Worm (Caenorhabditis elegans): ENCODE measurements around the gene dgn-3.

The dgn-3 gene

DNA sequence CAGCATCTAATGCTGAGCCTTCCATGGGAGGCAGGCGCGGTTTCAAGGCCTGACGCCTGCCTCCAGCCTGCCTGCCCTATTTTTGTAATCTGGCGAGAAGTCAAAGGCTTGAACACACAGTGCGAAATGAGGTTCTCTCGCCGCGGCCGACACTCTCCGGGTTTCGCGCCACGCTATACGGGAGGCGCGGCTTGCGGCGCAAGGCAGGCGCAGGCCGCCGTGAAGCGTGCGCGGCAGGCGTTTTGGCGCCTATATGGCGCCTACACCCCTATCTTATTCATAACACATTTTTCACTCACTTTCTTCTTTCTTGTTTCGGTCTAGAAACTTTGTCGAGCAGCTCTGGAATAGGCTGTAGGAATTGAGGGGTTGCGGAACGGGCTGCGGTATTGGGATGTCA, 26.6 kb upstream of the dgn-3 start:
- TF ChIP-seq ama-1 (optimal IDR thresholded peaks at IDR 0.05) (no peak), ztf-1 (GFP tag; conservative IDR thresholded peaks at IDR 0.05) (no peak), nhr-23 (tag; optimal IDR thresholded peaks at IDR 0.05) (no peak), lsy-2 (tag; optimal IDR thresholded peaks at IDR 0.05) (no peak), nhr-12 (tag; optimal IDR thresholded peaks at IDR 0.05) (no peak), nhr-25 (tag; optimal IDR thresholded peaks at IDR 0.05) (no peak), ZK546.5 (tag; optimal IDR thresholded peaks at IDR 0.05) (no peak), nhr-11 (tag; optimal IDR thresholded peaks at IDR 0.05) (no peak), nhr-21 (tag; optimal IDR thresholded peaks at IDR 0.05) (no peak), sma-3 (GFP tag; optimal IDR thresholded peaks at IDR 0.05) (no peak), unc-62 (GFP tag; optimal IDR thresholded peaks at IDR 0.05) (no peak)

DNA sequence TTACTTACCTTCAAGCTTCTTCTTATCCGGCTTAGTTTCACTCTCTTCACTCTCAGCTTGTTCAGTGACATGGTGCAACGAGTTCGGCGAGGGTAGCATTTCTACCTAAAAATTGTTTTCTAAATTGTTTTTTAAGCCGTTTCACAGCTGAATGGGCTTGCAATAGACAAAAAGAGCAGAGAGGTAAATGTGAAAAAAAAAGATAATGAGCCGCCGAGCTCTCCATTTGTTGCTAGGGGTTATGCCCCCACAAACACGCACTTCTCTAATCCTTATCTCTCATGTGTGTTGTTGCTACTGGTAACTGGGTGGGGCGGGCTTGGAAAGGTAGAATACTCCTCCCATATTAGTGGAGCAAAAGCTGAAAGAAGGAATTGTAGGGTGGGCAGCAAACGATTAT, 25.8 kb upstream of the dgn-3 start, which contains the start of gene C36C9.5:
TSS of gene C36C9.5 (minus strand) at position 101 of the 400 bp plus-strand sequence.
- TF ChIP-seq elt-3 (tag; optimal IDR thresholded peaks at IDR 0.05) (no peak), skn-1 (tag; optimal IDR thresholded peaks at IDR 0.05) (no peak), blmp-1 (tag; optimal IDR thresholded peaks at IDR 0.05; ENCODE audit: insufficient read depth) (no peak), crh-2 (tag; optimal IDR thresholded peaks at IDR 0.05) (no peak), F13H6.1 (tag; optimal IDR thresholded peaks at IDR 0.05) (no peak), nhr-129 (tag; optimal IDR thresholded peaks at IDR 0.05) (no peak), mbf-1 (tag; optimal IDR thresholded peaks at IDR 0.05) (no peak), mab-5 (tag; optimal IDR thresholded peaks at IDR 0.05) (no peak), lin-39 (tag; optimal IDR thresholded peaks at IDR 0.05) (no peak), aly-2 (tag; optimal IDR thresholded peaks at IDR 0.05) (no peak), nhr-6 (tag; optimal IDR thresholded peaks at IDR 0.05) (no peak), ama-1 (optimal IDR thresholded peaks at IDR 0.05) (no peak), nhr-11 (tag; optimal IDR thresholded peaks at IDR 0.05) (no peak), nhr-21 (tag; optimal IDR thresholded peaks at IDR 0.05) (no peak)

DNA sequence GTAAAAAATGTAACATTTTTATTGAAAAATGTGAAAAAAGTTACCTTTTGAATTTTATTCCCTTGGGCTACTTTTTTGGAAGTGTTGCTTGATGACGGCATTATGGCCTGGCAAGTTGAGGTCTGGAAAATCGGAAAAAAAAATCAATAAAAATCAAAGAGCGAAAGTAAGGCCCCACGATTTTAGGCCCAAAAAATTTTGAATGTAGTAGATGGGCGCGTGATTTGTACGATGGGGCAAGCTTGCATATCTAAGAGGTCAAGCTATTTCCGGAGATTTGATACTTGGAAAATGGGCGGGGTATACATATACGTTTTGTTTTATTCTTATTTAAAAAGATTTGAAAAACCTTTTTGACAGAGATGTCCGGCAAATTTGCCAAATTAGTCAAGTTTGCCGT, 23.1 kb upstream of the dgn-3 start, which contains the start of gene F07G6.5:
TSS of gene F07G6.5 (minus strand) at position 101 of the 400 bp plus-strand sequence.
- no peak for TF ChIP-seq lin-39 (tag; optimal IDR thresholded peaks at IDR 0.05)
- no peak for TF ChIP-seq nhr-129 (tag; optimal IDR thresholded peaks at IDR 0.05)
- TF ChIP-seq nhr-237 (tag; optimal IDR thresholded peaks at IDR 0.05): no peak
- no peak for TF ChIP-seq nhr-25 (tag; optimal IDR thresholded peaks at IDR 0.05)
- TF ChIP-seq Y55F3AM.14 (GFP tag; optimal IDR thresholded peaks at IDR 0.05): no peak
- TF ChIP-seq fos-1 (tag; optimal IDR thresholded peaks at IDR 0.05): no peak
- no peak for TF ChIP-seq ama-1 (optimal IDR thresholded peaks at IDR 0.05)
- no peak for TF ChIP-seq nhr-21 (tag; optimal IDR thresholded peaks at IDR 0.05)
- no peak for TF ChIP-seq ztf-1 (GFP tag; conservative IDR thresholded peaks at IDR 0.05)
- no peak for TF ChIP-seq mdl-1 (tag; optimal IDR thresholded peaks at IDR 0.05)
- no peak for TF ChIP-seq nhr-11 (tag; optimal IDR thresholded peaks at IDR 0.05)
- TF ChIP-seq blmp-1 (tag; optimal IDR thresholded peaks at IDR 0.05; ENCODE audit: insufficient read depth): no peak
- no peak for TF ChIP-seq C34F6.9 (tag; optimal IDR thresholded peaks at IDR 0.05)
- TF ChIP-seq lin-11 (tag; optimal IDR thresholded peaks at IDR 0.05): no peak
- no peak for TF ChIP-seq lin-13 (GFP tag; optimal IDR thresholded peaks at IDR 0.05)
- TF ChIP-seq unc-39 (tag; optimal IDR thresholded peaks at IDR 0.05): no peak

DNA sequence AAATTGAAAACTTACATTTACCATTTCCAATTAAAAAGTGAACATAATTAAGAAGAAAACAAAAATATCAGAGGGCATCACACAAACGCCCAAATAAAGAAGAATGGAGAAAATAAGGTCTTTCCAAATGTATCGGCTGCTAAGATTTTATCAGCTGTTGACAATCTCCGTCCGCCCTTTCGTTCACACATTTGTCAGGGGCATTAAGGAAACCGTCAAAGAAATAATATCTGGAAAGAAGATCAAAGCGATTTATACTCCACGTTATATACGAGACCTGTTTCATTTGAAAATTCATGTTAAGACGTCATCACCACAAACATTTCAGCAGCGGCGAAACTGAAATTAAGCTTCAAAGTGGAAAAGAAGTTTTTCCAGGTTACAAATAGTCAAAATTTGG, 17.1 kb upstream of the dgn-3 start, which contains the start of gene fbxa-52:
TSS of gene fbxa-52 (minus strand) at position 101 of the 400 bp plus-strand sequence.
- no peak for TF ChIP-seq R02D3.7 (tag; optimal IDR thresholded peaks at IDR 0.05)

DNA sequence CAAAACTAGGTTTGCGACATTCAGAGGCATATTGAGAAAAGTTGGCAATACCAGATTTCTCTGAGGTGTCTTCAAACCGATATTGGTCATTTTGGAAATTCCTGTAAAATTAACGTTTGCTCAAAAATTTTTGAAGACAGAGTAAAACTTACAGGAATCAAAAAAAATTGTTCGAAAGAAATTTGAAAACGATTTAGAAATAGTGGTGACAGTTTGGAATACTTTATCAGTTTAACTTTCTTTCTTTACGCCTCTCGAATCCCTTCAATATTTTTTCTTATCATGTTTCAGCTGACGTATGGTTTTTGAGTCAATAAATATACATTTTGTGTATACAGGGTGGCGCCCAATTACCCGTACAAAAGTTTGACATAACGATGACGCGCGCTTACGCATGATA, 11.2 kb upstream of the dgn-3 start, which contains the start of gene fbxa-53:
TSS of gene fbxa-53 (minus strand) at position 101 of the 400 bp plus-strand sequence.
- no peak for TF ChIP-seq nhr-10 (tag; optimal IDR thresholded peaks at IDR 0.05)
- TF ChIP-seq zag-1 (tag; optimal IDR thresholded peaks at IDR 0.05): no peak
- TF ChIP-seq mbf-1 (tag; optimal IDR thresholded peaks at IDR 0.05): no peak
- no peak for TF ChIP-seq nhr-23 (tag; optimal IDR thresholded peaks at IDR 0.05)
- TF ChIP-seq gmeb-1 (tag; optimal IDR thresholded peaks at IDR 0.05): no peak
- no peak for TF ChIP-seq egl-27 (tag; optimal IDR thresholded peaks at IDR 0.05)
- no peak for TF ChIP-seq sma-9 (GFP tag; optimal IDR thresholded peaks at IDR 0.05)
- no peak for TF ChIP-seq sma-9 (tag; optimal IDR thresholded peaks at IDR 0.05)
- no peak for TF ChIP-seq ztf-11 (tag; optimal IDR thresholded peaks at IDR 0.05)
- no peak for TF ChIP-seq nhr-6 (tag; optimal IDR thresholded peaks at IDR 0.05)
- TF ChIP-seq ZK546.5 (tag; optimal IDR thresholded peaks at IDR 0.05): no peak
- TF ChIP-seq unc-55 (GFP tag; optimal IDR thresholded peaks at IDR 0.05): no peak
- TF ChIP-seq elt-1 (tag; optimal IDR thresholded peaks at IDR 0.05): no peak
- no peak for TF ChIP-seq aly-2 (tag; optimal IDR thresholded peaks at IDR 0.05)
- no peak for TF ChIP-seq ztf-4 (tag; optimal IDR thresholded peaks at IDR 0.05)
- no peak for TF ChIP-seq nhr-12 (tag; optimal IDR thresholded peaks at IDR 0.05)
- TF ChIP-seq unc-62 (GFP tag; optimal IDR thresholded peaks at IDR 0.05): no peak
- no peak for TF ChIP-seq unc-39 (tag; optimal IDR thresholded peaks at IDR 0.05)

Data from whole organism, L2 larva.